Worm (Caenorhabditis elegans): Measurements from ENCODE around the gene dpy-7.

ce11 chrX:7525271-7525670 is 12.3 kb downstream of the dpy-7 start, which contains the start of gene F46C8.3:
- TF ChIP-seq dao-5 (tag; optimal IDR thresholded peaks at IDR 0.05), result no peak
- TF ChIP-seq him-1 (tag; optimal IDR thresholded peaks at IDR 0.05), result no peak
